Fruit fly (Drosophila melanogaster) whole organism, prepupa: ENCODE measurements around the gene ppk26.

ENCODE experiments used
- Blimp-1 ChIP-seq: fragments of 200-800 bp; sonication (Bioruptor generic); optimal IDR thresholded peaks from 3 replicates; lab custom pipeline; 2017; ENCODE audit warnings: missing biosample characterization, missing genetic modification characterization, mild to moderate bottlenecking, moderate library complexity, missing genetic modification reagents
- CG10631 ChIP-seq: fragments of 200-800 bp; sonication (Bioruptor generic); optimal IDR thresholded peaks from 2 replicates; lab custom pipeline; 2016; ENCODE audit warnings: missing biosample characterization, missing genetic modification characterization
- CG10669 ChIP-seq: fragments of 200-800 bp; sonication (Bioruptor generic); optimal IDR thresholded peaks from 3 replicates; lab custom pipeline; 2018; ENCODE audit warnings: missing biosample characterization, mild to moderate bottlenecking, missing genetic modification characterization, moderate library complexity
- CG11762 ChIP-seq: fragments of 200-800 bp; sonication (Bioruptor generic); optimal IDR thresholded peaks from 3 replicates; lab custom pipeline; 2016; ENCODE audit warnings: missing biosample characterization, missing genetic modification characterization; ENCODE audit not compliant: insufficient read depth
- CG11902 ChIP-seq: fragments of 200-800 bp; sonication (Bioruptor generic); optimal IDR thresholded peaks from 3 replicates; lab custom pipeline; 2016; ENCODE audit warnings: missing biosample characterization, missing genetic modification characterization
- CG15336 ChIP-seq: fragments of 200-800 bp; sonication (Bioruptor generic); IDR thresholded peaks from 2 replicates; pipeline ENCODE4 v1.3.6; 2022; ENCODE audit warnings: missing biosample characterization, missing genetic modification characterization
- CG16779 ChIP-seq: fragments of 200-800 bp; sonication (Bioruptor generic); optimal IDR thresholded peaks from 3 replicates; lab custom pipeline; 2017; ENCODE audit warnings: missing biosample characterization, mild to moderate bottlenecking, missing genetic modification characterization
- CG3032 ChIP-seq: fragments of 200-800 bp; optimal IDR thresholded peaks from 2 replicates; lab custom pipeline; 2019; ENCODE audit warnings: missing biosample characterization, mild to moderate bottlenecking, missing genetic modification characterization, moderate library complexity
- CG31627 ChIP-seq: fragments of 200-800 bp; sonication (Bioruptor generic); optimal IDR thresholded peaks from 3 replicates; lab custom pipeline; 2016; ENCODE audit warnings: missing biosample characterization, missing genetic modification characterization
- CG34406 ChIP-seq: fragments of 200-800 bp; sonication (Bioruptor generic); optimal IDR thresholded peaks from 3 replicates; lab custom pipeline; 2016; ENCODE audit warnings: missing biosample characterization, missing genetic modification characterization
- CG3919 ChIP-seq: fragments of 200-800 bp; sonication (Bioruptor generic); optimal IDR thresholded peaks from 3 replicates; lab custom pipeline; 2016; ENCODE audit warnings: missing biosample characterization, missing genetic modification characterization
- CG4318 ChIP-seq: fragments of 200-800 bp; sonication (Bioruptor generic); optimal IDR thresholded peaks from 3 replicates; lab custom pipeline; 2017; ENCODE audit warnings: missing biosample characterization, mild to moderate bottlenecking, missing genetic modification characterization
- CG6163 ChIP-seq: fragments of 200-800 bp; sonication (Bioruptor generic); IDR thresholded peaks from 3 replicates; pipeline ENCODE4 v1.3.6; 2022; ENCODE audit warnings: missing biosample characterization, missing genetic modification characterization
- CG6276 ChIP-seq: fragments of 200-800 bp; sonication (Bioruptor generic); optimal IDR thresholded peaks from 2 replicates; lab custom pipeline; 2017; ENCODE audit warnings: missing biosample characterization, mild to moderate bottlenecking, missing genetic modification characterization
- CG6808 ChIP-seq: fragments of 200-800 bp; sonication (Bioruptor generic); optimal IDR thresholded peaks from 3 replicates; lab custom pipeline; 2017; ENCODE audit warnings: missing biosample characterization, missing genetic modification characterization, mild to moderate bottlenecking, moderate library complexity, missing genetic modification reagents
- Eip75B ChIP-seq: fragments of 200-800 bp; sonication (Bioruptor generic); optimal IDR thresholded peaks from 3 replicates; lab custom pipeline; 2016; ENCODE audit warnings: missing biosample characterization, missing genetic modification characterization
- Eip93F ChIP-seq: fragments of 200-800 bp; sonication (Bioruptor generic); optimal IDR thresholded peaks from 2 replicates; lab custom pipeline; 2016; ENCODE audit warnings: missing biosample characterization, mild to moderate bottlenecking, missing genetic modification characterization
- Ets21C ChIP-seq: fragments of 200-800 bp; sonication (Bioruptor generic); optimal IDR thresholded peaks from 3 replicates; lab custom pipeline; 2016; ENCODE audit warnings: missing biosample characterization, missing genetic modification characterization
- Ets96B ChIP-seq: fragments of 200-800 bp; optimal IDR thresholded peaks from 2 replicates; lab custom pipeline; 2019; ENCODE audit warnings: missing biosample characterization, mild to moderate bottlenecking, missing genetic modification characterization, moderate library complexity
- Hr39 ChIP-seq: fragments of 200-800 bp; sonication (Bioruptor generic); optimal IDR thresholded peaks from 2 replicates; lab custom pipeline; 2016; ENCODE audit warnings: missing biosample characterization, missing genetic modification characterization
- Hr4 ChIP-seq: fragments of 200-800 bp; sonication (Bioruptor generic); optimal IDR thresholded peaks from 3 replicates; lab custom pipeline; 2016; ENCODE audit warnings: missing biosample characterization, missing genetic modification characterization
- Lpt ChIP-seq: fragments of 200-800 bp; sonication (Bioruptor generic); optimal IDR thresholded peaks from 3 replicates; lab custom pipeline; 2016; ENCODE audit warnings: missing biosample characterization, missing genetic modification characterization
- OdsH ChIP-seq: fragments of 200-800 bp; sonication (Bioruptor generic); optimal IDR thresholded peaks from 3 replicates; lab custom pipeline; 2016; ENCODE audit warnings: missing biosample characterization, missing genetic modification characterization
- Smox ChIP-seq: fragments of 200-800 bp; sonication (Bioruptor generic); optimal IDR thresholded peaks from 3 replicates; lab custom pipeline; 2016; ENCODE audit warnings: missing biosample characterization, missing genetic modification characterization
- Sox14 ChIP-seq: fragments of 200-800 bp; sonication (Bioruptor generic); optimal IDR thresholded peaks from 3 replicates; lab custom pipeline; 2016; ENCODE audit warnings: missing biosample characterization, missing genetic modification characterization
- achi ChIP-seq: fragments of 200-800 bp; sonication (Bioruptor generic); optimal IDR thresholded peaks from 3 replicates; lab custom pipeline; 2016; ENCODE audit warnings: missing biosample characterization, missing genetic modification characterization
- acj6 ChIP-seq: fragments of 200-800 bp; sonication (Bioruptor generic); optimal IDR thresholded peaks from 3 replicates; lab custom pipeline; 2016; ENCODE audit warnings: missing biosample characterization, missing genetic modification characterization
- cyc ChIP-seq: fragments of 200-800 bp; sonication (Bioruptor generic); optimal IDR thresholded peaks from 3 replicates; lab custom pipeline; 2016; ENCODE audit warnings: missing biosample characterization, missing genetic modification characterization
- dac ChIP-seq: fragments of 200-800 bp; sonication (Bioruptor generic); optimal IDR thresholded peaks from 2 replicates; lab custom pipeline; 2017; ENCODE audit warnings: missing biosample characterization, mild to moderate bottlenecking, missing genetic modification characterization
- esn ChIP-seq: fragments of 200-800 bp; sonication (Bioruptor generic); optimal IDR thresholded peaks from 2 replicates; lab custom pipeline; 2016; ENCODE audit warnings: missing biosample characterization, mild to moderate bottlenecking, missing genetic modification characterization, moderate library complexity
- fd59A ChIP-seq: fragments of 200-800 bp; sonication (Bioruptor generic); optimal IDR thresholded peaks from 2 replicates; lab custom pipeline; 2017; ENCODE audit warnings: missing biosample characterization, mild to moderate bottlenecking, missing genetic modification characterization, missing genetic modification reagents
- fd85E ChIP-seq: fragments of 200-800 bp; sonication (Bioruptor generic); optimal IDR thresholded peaks from 3 replicates; lab custom pipeline; 2016; ENCODE audit warnings: missing biosample characterization, missing genetic modification characterization
- fkh ChIP-seq: fragments of 200-800 bp; sonication (Bioruptor generic); optimal IDR thresholded peaks from 3 replicates; lab custom pipeline; 2017; ENCODE audit warnings: missing biosample characterization, mild to moderate bottlenecking, missing genetic modification characterization, moderate library complexity
- lz ChIP-seq: fragments of 200-800 bp; sonication (Bioruptor generic); optimal IDR thresholded peaks from 3 replicates; lab custom pipeline; 2016; ENCODE audit warnings: missing biosample characterization, missing genetic modification characterization
- net ChIP-seq: fragments of 200-800 bp; sonication (Bioruptor generic); optimal IDR thresholded peaks from 3 replicates; lab custom pipeline; 2016; ENCODE audit warnings: missing biosample characterization, missing genetic modification characterization
- pdm3 ChIP-seq: fragments of 200-800 bp; sonication (Bioruptor generic); optimal IDR thresholded peaks from 3 replicates; lab custom pipeline; 2016; ENCODE audit warnings: missing biosample characterization, missing genetic modification characterization
- salr ChIP-seq, 2 experiments: fragments of 200-800 bp; sonication (Bioruptor generic); optimal IDR thresholded peaks; 3 replicates each; lab custom pipeline; 2016 to 2018; ENCODE audit warnings: missing biosample characterization in 2 of 2, missing genetic modification characterization in 2 of 2, mild to moderate bottlenecking in 1 of 2
- spab ChIP-seq: fragments of 200-800 bp; sonication (Bioruptor generic); optimal IDR thresholded peaks from 2 replicates; lab custom pipeline; 2017; ENCODE audit warnings: missing biosample characterization, mild to moderate bottlenecking, missing genetic modification characterization, missing genetic modification reagents
- ss ChIP-seq, 2 experiments: fragments of 200-800 bp; sonication (Bioruptor generic); optimal IDR thresholded peaks; 2 replicates in 1 of 2; 3 replicates in 1 of 2; lab custom pipeline; 2017 to 2018; ENCODE audit warnings: mild to moderate bottlenecking in 2 of 2, missing biosample characterization in 2 of 2, missing genetic modification characterization in 2 of 2, moderate library complexity in 1 of 2
- svp ChIP-seq: fragments of 200-800 bp; sonication (Bioruptor generic); peaks from one replicate; lab custom pipeline; 2016; ENCODE audit warnings: missing biosample characterization, missing genetic modification characterization
- vri ChIP-seq: fragments of 200-800 bp; sonication (Bioruptor generic); optimal IDR thresholded peaks from 3 replicates; lab custom pipeline; 2016; ENCODE audit warnings: missing biosample characterization, mild to moderate bottlenecking, missing genetic modification characterization

The ppk26 gene

DNA sequence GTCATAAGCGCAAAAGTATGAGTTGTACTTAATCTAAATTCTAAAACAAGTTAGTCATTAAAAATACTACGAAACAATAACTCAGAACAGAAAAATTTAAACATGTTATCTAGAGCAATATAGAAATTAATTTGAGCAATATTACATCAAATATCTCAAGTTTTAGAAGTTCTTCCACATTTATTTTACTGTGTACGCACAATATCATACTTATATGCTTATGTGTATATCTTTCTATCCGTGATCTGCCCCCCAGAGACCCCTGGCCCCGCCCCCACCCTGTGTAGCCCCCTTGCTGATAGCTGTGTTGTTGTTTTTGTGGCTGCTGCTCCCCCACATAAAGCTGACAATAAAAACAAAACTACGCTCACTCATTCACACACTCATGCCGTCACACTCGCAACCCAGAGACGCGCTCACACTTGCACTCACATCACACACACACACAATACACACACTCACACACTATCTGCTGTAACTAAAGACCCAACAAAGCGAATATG, 22.6 kb upstream of the ppk26 start (continued):
- no peak for TF ChIP-seq CG11902 (GFP tag; lab: Kevin White, UChicago)
- no peak for TF ChIP-seq esn (GFP tag; lab: Kevin White, UChicago)
- peak; percentile 28 to 53 for TF ChIP-seq ss (GFP tag; optimal IDR thresholded peaks at IDR 0.05; lab: Kevin White, UChicago)
- no peak; the same call in none of the 2 replicates for TF ChIP-seq CG15336 (GFP tag; lab: Robert Waterston, UW)
- TF ChIP-seq CG16779: peak; percentile 8
- peak; percentile 23 for TF ChIP-seq CG10669 (GFP tag; lab: Kevin White, UChicago)
- TF ChIP-seq CG6163 (GFP tag; lab: Robert Waterston, UW): peak; percentile 78
- peak; percentile 27 for TF ChIP-seq fd59A (GFP tag; lab: Kevin White, UChicago)
- no peak for TF ChIP-seq achi (GFP tag; lab: Kevin White, UChicago)
- peak; percentile 2 for TF ChIP-seq CG6276 (GFP tag; lab: Kevin White, UChicago)

DNA sequence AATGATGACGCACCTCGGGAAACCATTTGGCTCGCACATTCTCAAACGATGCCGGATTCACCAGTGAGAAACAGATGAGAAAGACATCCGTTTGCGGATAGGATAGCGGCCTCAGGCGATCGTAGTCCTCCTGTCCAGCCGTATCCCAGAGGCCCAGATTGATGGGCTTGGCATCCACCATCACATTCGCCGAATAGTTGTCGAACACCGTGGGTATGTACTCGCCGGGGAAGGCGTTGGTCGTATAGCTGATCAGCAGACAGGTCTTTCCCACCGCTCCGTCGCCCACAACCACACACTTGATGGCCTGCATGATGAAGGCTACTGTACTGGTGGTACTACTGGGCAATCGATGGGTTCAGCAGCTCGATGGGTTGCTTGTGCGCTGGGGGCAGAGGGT, 21.8 kb upstream of the ppk26 start:
- TF ChIP-seq fd85E (GFP tag; lab: Kevin White, UChicago) (no peak), lz (GFP tag; lab: Kevin White, UChicago) (no peak), vri (GFP tag; lab: Kevin White, UChicago) (no peak), fkh (GFP tag; lab: Kevin White, UChicago) (no peak), Hr39 (GFP tag; lab: Kevin White, UChicago) (no peak), CG6276 (GFP tag; lab: Kevin White, UChicago) (no peak), dac (GFP tag; lab: Kevin White, UChicago) (no peak), CG11762 (GFP tag; lab: Kevin White, UChicago) (no peak), svp (GFP tag; lab: Kevin White, UChicago) (no peak), cyc (GFP tag; lab: Kevin White, UChicago) (no peak), CG3919 (no peak), ss (GFP tag; optimal IDR thresholded peaks at IDR 0.05; lab: Kevin White, UChicago) (no peak), CG10631 (GFP tag; lab: Kevin White, UChicago) (no peak)

DNA sequence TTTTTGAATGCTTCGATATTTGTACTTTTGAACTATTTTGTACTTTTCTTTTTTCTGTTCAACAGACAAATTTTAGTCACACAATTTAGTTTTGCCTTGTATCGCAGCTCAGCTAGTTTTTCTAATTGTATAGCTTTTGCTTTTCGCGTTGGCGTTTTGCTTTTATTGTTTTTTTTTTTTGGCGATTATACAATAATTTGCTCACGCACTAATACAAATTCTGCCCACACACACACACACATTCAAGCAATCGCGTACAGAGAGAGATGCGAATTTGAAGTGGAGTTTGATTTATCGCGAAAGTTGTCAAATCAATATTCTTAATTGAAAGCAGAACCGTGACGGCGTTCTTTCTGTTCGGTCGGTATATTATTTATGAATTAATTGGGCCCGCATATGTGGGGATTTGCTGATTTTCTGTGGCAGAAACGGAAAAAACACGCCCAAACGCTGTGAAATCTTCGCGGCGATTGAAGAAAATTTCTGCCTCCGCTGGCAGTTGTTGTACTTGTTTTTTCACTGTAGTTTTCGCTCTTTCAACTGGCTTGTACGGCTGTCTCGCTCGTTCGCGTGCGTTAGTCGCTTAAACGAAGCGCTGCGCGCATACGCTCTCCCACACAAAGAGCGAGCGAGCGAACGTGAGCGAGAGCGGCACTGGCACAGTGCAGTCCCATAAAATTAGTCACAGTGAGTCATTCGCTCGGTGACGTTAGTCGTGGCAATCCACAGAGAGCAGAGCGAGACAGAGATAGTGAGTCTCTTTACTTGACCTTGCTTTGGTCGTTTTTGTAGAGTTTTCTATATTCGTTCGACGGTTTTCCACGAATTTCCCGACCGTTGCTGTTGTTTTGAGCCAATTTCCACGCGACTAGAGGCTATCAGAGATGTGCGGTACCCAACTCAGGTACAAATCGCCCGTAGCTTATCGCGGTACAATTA, 21.0 kb upstream of the ppk26 start, which contains the start of gene Rac2:
Gene Rac2 (minus strand): TSS at position 476 of the 939 bp plus-strand sequence.
- TF ChIP-seq esn (GFP tag; lab: Kevin White, UChicago) (peak; percentile 42), salr (GFP tag; optimal IDR thresholded peaks at IDR 0.05; lab: Kevin White, UChicago) (peak; percentile 46 to 67), net (GFP tag; lab: Kevin White, UChicago) (peak; percentile 69), spab (GFP tag; lab: Kevin White, UChicago) (peak; percentile 14), Eip93F (no peak), Ets96B (tag; lab: Kevin White, UChicago) (peak; percentile 54), pdm3 (GFP tag; lab: Kevin White, UChicago) (peak; percentile 41), OdsH (GFP tag; lab: Kevin White, UChicago) (peak; percentile 19), achi (GFP tag; lab: Kevin White, UChicago) (peak; percentile 58), Blimp-1 (GFP tag; lab: Kevin White, UChicago) (no peak), CG6808 (GFP tag; lab: Kevin White, UChicago) (peak; percentile 51), CG3919 (peak; percentile 70), cyc (GFP tag; lab: Kevin White, UChicago) (peak; percentile 37), CG10631 (GFP tag; lab: Kevin White, UChicago) (peak; percentile 47), ss (GFP tag; optimal IDR thresholded peaks at IDR 0.05; lab: Kevin White, UChicago) (peak; percentile 66 to 70), CG31627 (GFP tag; lab: Kevin White, UChicago) (peak; percentile 40), fkh (GFP tag; lab: Kevin White, UChicago) (peak; percentile 58), Hr4 (GFP tag; lab: Kevin White, UChicago) (peak; percentile 67), CG15336 (GFP tag; lab: Robert Waterston, UW) (peak; percentile 58), Lpt (GFP tag; lab: Kevin White, UChicago) (peak; percentile 54), vri (GFP tag; lab: Kevin White, UChicago) (peak; percentile 78), svp (GFP tag; lab: Kevin White, UChicago) (peak; percentile 88), CG11902 (GFP tag; lab: Kevin White, UChicago) (no peak), Hr39 (GFP tag; lab: Kevin White, UChicago) (peak; percentile 28), CG6276 (GFP tag; lab: Kevin White, UChicago) (peak; percentile 70), CG10669 (GFP tag; lab: Kevin White, UChicago) (peak; percentile 54), CG4318 (GFP tag; lab: Kevin White, UChicago) (peak; percentile 4), CG34406 (GFP tag; lab: Kevin White, UChicago) (peak; percentile 7), Sox14 (GFP tag; lab: Kevin White, UChicago) (peak; percentile 67), Eip75B (GFP tag; lab: Kevin White, UChicago) (peak; percentile 67), Smox (GFP tag; lab: Kevin White, UChicago) (peak; percentile 32), dac (GFP tag; lab: Kevin White, UChicago) (peak; percentile 21), CG3032 (peak; percentile 37), Ets21C (peak; percentile 29), CG6163 (GFP tag; lab: Robert Waterston, UW) (peak; percentile 74), acj6 (GFP tag; lab: Kevin White, UChicago) (peak; percentile 22)
